Worm (Caenorhabditis elegans) whole organism, L4 larva: Measurements from ENCODE around the gene B0024.4.

Experiments
- D1046.2 ChIP-seq: fragments of 200-800 bp; sonication (Bioruptor generic); IDR thresholded peaks from 2 replicates; pipeline ENCODE4 v1.3.6; 2022; ENCODE audit warnings: missing genetic modification characterization, missing compliant biosample characterization
- Y48G9A.11 ChIP-seq: fragments of 200-800 bp; sonication (Bioruptor generic); IDR thresholded peaks from 2 replicates; pipeline ENCODE4 v1.3.6; 2022; ENCODE audit warnings: missing genetic modification reagents, missing genetic modification characterization, missing compliant biosample characterization
- aha-1 ChIP-seq: fragments of 150-350 bp; peaks from one replicate; lab custom pipeline; 2014; ENCODE audit warnings: missing biosample characterization, missing genetic modification characterization
- aly-2 ChIP-seq: sonication (generic microtip); optimal IDR thresholded peaks from 2 replicates; lab custom pipeline; 2018; ENCODE audit warnings: missing biosample characterization, missing genetic modification characterization
- ama-1 ChIP-seq: fragments of 150-350 bp; optimal IDR thresholded peaks from 2 replicates; lab custom pipeline; 2014; ENCODE audit warnings: inconsistent platforms, mixed read lengths
- arid-1 ChIP-seq: fragments of 200-800 bp; sonication (Bioruptor generic); conservative IDR thresholded peaks from 2 replicates; pipeline ENCODE4 v1.3.6; 2022; ENCODE audit warnings: missing genetic modification reagents, missing genetic modification characterization, missing compliant biosample characterization
- attf-4 ChIP-seq: sonication (generic microtip); optimal IDR thresholded peaks from 3 replicates; lab custom pipeline; 2017; ENCODE audit warnings: missing biosample characterization, missing genetic modification characterization
- ceh-32 ChIP-seq: sonication (generic microtip); optimal IDR thresholded peaks from 2 replicates; lab custom pipeline; 2016; ENCODE audit warnings: mild to moderate bottlenecking, missing genetic modification characterization, missing compliant biosample characterization; ENCODE audit not compliant: poor library complexity
- ceh-44 ChIP-seq: fragments of 200-800 bp; sonication (Bioruptor generic); IDR thresholded peaks from 2 replicates; pipeline ENCODE4 v1.3.6; 2022; ENCODE audit warnings: missing genetic modification reagents, missing genetic modification characterization, missing compliant biosample characterization
- daf-16 ChIP-seq, 3 experiments: sonication (generic microtip); optimal IDR thresholded peaks; 2 replicates each; lab custom pipeline; 2016 to 2017; ENCODE audit warnings: missing genetic modification characterization in 3 of 3, missing genetic modification reagents in 3 of 3, mild to moderate bottlenecking in 2 of 3, missing compliant biosample characterization in 2 of 3, missing biosample characterization in 1 of 3, moderate library complexity in 1 of 3
- dmd-8 ChIP-seq: fragments of 200-800 bp; sonication (Bioruptor generic); IDR thresholded peaks from 2 replicates; pipeline ENCODE4 v1.3.6; 2022; ENCODE audit warnings: missing genetic modification characterization, missing compliant biosample characterization
- dmd-9 ChIP-seq: fragments of 200-800 bp; sonication (Bioruptor generic); IDR thresholded peaks from 2 replicates; pipeline ENCODE4 v1.3.6; 2022; ENCODE audit warnings: missing genetic modification reagents, missing genetic modification characterization, missing compliant biosample characterization
- duxl-1 ChIP-seq: sonication (generic microtip); optimal IDR thresholded peaks from 2 replicates; lab custom pipeline; 2016; ENCODE audit warnings: mild to moderate bottlenecking, missing genetic modification characterization, moderate library complexity, missing compliant biosample characterization; ENCODE audit not compliant: poor library complexity
- dve-1 ChIP-seq: sonication (generic microtip); optimal IDR thresholded peaks from 2 replicates; lab custom pipeline; 2017; ENCODE audit warnings: antibody characterized with exemption, mild to moderate bottlenecking, missing genetic modification characterization, missing compliant biosample characterization; ENCODE audit not compliant: insufficient read depth
- gei-8 ChIP-seq: fragments of 200-800 bp; sonication (Bioruptor generic); optimal IDR thresholded peaks from 2 replicates; lab custom pipeline; 2018; ENCODE audit warnings: mild to moderate bottlenecking, missing genetic modification characterization, missing compliant biosample characterization
- hif-1 ChIP-seq, 2 experiments: sonication (generic microtip); optimal IDR thresholded peaks; 2 replicates each; lab custom pipeline; 2016 to 2017; ENCODE audit warnings: missing compliant biosample characterization in 2 of 2, missing genetic modification characterization in 2 of 2, missing genetic modification reagents in 2 of 2, missing genotype in 2 of 2, mild to moderate bottlenecking in 1 of 2
- hlh-11 ChIP-seq: fragments of 200-800 bp; sonication (Bioruptor generic); optimal IDR thresholded peaks from 2 replicates; lab custom pipeline; 2018; ENCODE audit warnings: mild to moderate bottlenecking, missing genetic modification characterization, missing compliant biosample characterization
- hlh-30 ChIP-seq: sonication (generic microtip); optimal IDR thresholded peaks from 2 replicates; lab custom pipeline; 2017; ENCODE audit warnings: antibody characterized with exemption, mild to moderate bottlenecking, missing genetic modification characterization, missing compliant biosample characterization; ENCODE audit not compliant: insufficient read depth
- hmg-1.1 ChIP-seq: fragments of 200-800 bp; sonication (Bioruptor generic); IDR thresholded peaks from 2 replicates; pipeline ENCODE4 v1.3.6; 2022; ENCODE audit warnings: missing genetic modification reagents, missing genetic modification characterization, missing compliant biosample characterization
- jun-1 ChIP-seq: fragments of 150-350 bp; optimal IDR thresholded peaks from 2 replicates; lab custom pipeline; 2014; ENCODE audit warnings: missing biosample characterization, missing genetic modification reagents, missing genetic modification characterization
- lin-1 ChIP-seq: fragments of 200-800 bp; sonication (Bioruptor generic); IDR thresholded peaks from 2 replicates; pipeline ENCODE4 v1.3.6; 2022; ENCODE audit warnings: missing genetic modification reagents, missing genetic modification characterization, missing compliant biosample characterization
- lsy-2 ChIP-seq, 2 experiments: fragments of 150-350 bp in 1 of 2; sonication (generic microtip) in 1 of 2; optimal IDR thresholded peaks; 2 replicates each; lab custom pipeline; 2014 to 2017; ENCODE audit warnings: missing biosample characterization in 2 of 2, missing genetic modification characterization in 2 of 2
- madf-9 ChIP-seq: fragments of 200-800 bp; sonication (Bioruptor generic); conservative IDR thresholded peaks from 2 replicates; pipeline ENCODE4 v1.3.6; 2022; ENCODE audit warnings: missing genetic modification reagents, missing genetic modification characterization, missing compliant biosample characterization
- mdl-1 ChIP-seq, 2 experiments: fragments of 150-350 bp in 1 of 2; sonication (generic microtip) in 1 of 2; optimal IDR thresholded peaks; 2 replicates each; lab custom pipeline; 2014 to 2017; ENCODE audit warnings: missing biosample characterization in 2 of 2, missing genetic modification characterization in 2 of 2
- mdt-29 ChIP-seq: fragments of 200-800 bp; sonication (Bioruptor generic); IDR thresholded peaks from 2 replicates; pipeline ENCODE4 v1.3.6; 2022; ENCODE audit warnings: missing genetic modification reagents, missing genetic modification characterization, missing compliant biosample characterization
- mxl-3 ChIP-seq: fragments of 200-800 bp; sonication (Bioruptor generic); optimal IDR thresholded peaks from 2 replicates; lab custom pipeline; 2018; ENCODE audit warnings: mild to moderate bottlenecking, missing genetic modification characterization, missing compliant biosample characterization
- nhr-237 ChIP-seq: sonication (generic microtip); optimal IDR thresholded peaks from 2 replicates; lab custom pipeline; 2017; ENCODE audit warnings: missing biosample characterization, missing genetic modification characterization
- nhr-28 ChIP-seq: fragments of 150-350 bp; optimal IDR thresholded peaks from 2 replicates; lab custom pipeline; 2014; ENCODE audit warnings: missing biosample characterization, missing genetic modification characterization
- nhr-41 ChIP-seq: fragments of 200-800 bp; sonication (Bioruptor generic); IDR thresholded peaks from 2 replicates; pipeline ENCODE4 v1.3.6; 2022; ENCODE audit warnings: missing genetic modification reagents, missing genetic modification characterization, missing compliant biosample characterization
- nhr-48 ChIP-seq: sonication (generic microtip); optimal IDR thresholded peaks from 2 replicates; lab custom pipeline; 2016; ENCODE audit warnings: mild to moderate bottlenecking, missing genetic modification characterization, missing compliant biosample characterization
- nhr-6 ChIP-seq: fragments of 150-350 bp; optimal IDR thresholded peaks from 2 replicates; lab custom pipeline; 2014; ENCODE audit warnings: missing biosample characterization, missing genetic modification characterization
- pqm-1 ChIP-seq: sonication (generic microtip); optimal IDR thresholded peaks from 2 replicates; lab custom pipeline; 2017; ENCODE audit warnings: missing biosample characterization, missing genetic modification characterization
- rbr-2 ChIP-seq: sonication (generic microtip); optimal IDR thresholded peaks from 2 replicates; lab custom pipeline; 2016; ENCODE audit warnings: missing genotype, missing genetic modification characterization, missing compliant biosample characterization
- saeg-2 ChIP-seq: fragments of 200-800 bp; sonication (Bioruptor generic); IDR thresholded peaks from 2 replicates; pipeline ENCODE4 v1.3.6; 2022; ENCODE audit warnings: missing genetic modification reagents, missing genetic modification characterization, missing compliant biosample characterization
- sdz-12 ChIP-seq: fragments of 200-800 bp; sonication (Bioruptor generic); optimal IDR thresholded peaks from 2 replicates; lab custom pipeline; 2018; ENCODE audit warnings: mild to moderate bottlenecking, missing genetic modification characterization, missing compliant biosample characterization
- snpc-4 ChIP-seq: fragments of 150-350 bp; optimal IDR thresholded peaks from 2 replicates; lab custom pipeline; 2014; ENCODE audit warnings: missing biosample characterization, missing genetic modification characterization
- unc-62 ChIP-seq, 3 experiments: fragments of 150-350 bp in 1 of 3; sonication (generic microtip); optimal IDR thresholded peaks in 2 of 3; peaks in 1 of 3; 1 replicate in 1 of 3; 2 replicates in 2 of 3; lab custom pipeline; 2014 to 2017; ENCODE audit warnings: missing biosample characterization in 3 of 3, missing genetic modification characterization in 3 of 3, missing genetic modification reagents in 3 of 3, missing genotype in 1 of 3
- zfp-2 ChIP-seq: sonication (generic microtip); optimal IDR thresholded peaks from 2 replicates; lab custom pipeline; 2016; ENCODE audit warnings: mild to moderate bottlenecking, missing genetic modification characterization, missing compliant biosample characterization

B0024.4 gene

DNA sequence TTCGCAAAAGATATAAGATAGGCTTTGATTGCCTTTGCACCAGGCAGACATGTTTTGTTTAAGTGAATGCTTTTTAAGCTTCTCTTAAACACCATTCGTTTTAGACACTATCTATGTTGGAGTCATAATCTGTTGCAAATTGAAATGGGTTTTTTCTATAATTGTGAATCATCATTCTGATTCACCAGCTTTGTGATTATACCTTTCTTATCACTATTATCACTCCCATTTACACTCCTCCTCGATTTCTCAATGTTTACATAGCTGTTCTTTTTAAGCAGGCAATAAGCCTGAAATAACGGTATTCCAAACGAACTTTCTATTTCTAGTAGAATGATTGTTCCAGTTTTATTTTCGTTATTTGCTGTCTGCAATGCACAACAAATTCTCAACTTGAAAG lies at the start of gene B0024.4:
Gene B0024.4 (plus strand): TSS at position 301 of the 400 bp plus-strand sequence.
- TF ChIP-seq pqm-1 (tag; lab: Kevin White, UChicago) (peak; percentile 15), dmd-9 (GFP tag; lab: Robert Waterston, UW) (no peak), unc-62 (GFP tag; optimal IDR thresholded peaks at IDR 0.05 in 1 of 2; lab: Kevin White, UChicago) (peak in 1 of 2 experiments; percentile 20), unc-62 (tag; optimal IDR thresholded peaks at IDR 0.05; lab: Kevin White, UChicago) (no peak), arid-1 (GFP tag; lab: Robert Waterston, UW) (no peak)
- TF ChIP-seq, all 104 proteins: peak for 2

DNA sequence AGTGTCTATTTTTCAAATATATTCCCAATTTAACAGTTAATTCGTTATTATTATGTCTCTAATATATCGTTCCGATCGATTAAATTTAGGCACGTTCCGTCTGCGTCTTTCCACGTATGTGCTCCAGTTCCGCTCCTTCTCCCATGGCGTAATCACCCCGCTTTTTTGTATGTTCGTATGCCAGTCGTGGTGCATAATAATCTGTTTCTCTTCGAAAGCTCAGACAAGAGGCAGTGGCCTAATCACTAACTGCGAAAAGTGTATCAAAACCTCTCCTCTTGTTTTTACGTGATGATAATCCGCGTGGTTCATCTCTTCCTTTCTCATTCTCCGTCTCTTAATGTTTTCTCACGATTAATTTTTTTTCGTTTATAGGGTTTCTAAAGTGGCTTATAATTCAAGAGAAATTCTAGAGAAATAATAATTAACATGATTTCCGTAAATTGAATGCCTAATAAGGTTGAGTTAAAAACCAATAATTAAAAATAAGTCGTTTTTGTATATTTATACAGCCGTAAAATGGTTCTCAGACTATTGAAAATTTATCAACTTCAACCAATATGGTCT lies 49.4 kb upstream of the B0024.4 start:
- TF ChIP-seq mdt-29 (GFP tag; lab: Robert Waterston, UW) (no peak), aly-2 (tag; lab: Kevin White, UChicago) (no peak), jun-1 (tag; lab: Kevin White, UChicago) (no peak), aha-1 (tag; lab: Kevin White, UChicago) (peak; percentile 56), saeg-2 (GFP tag; lab: Robert Waterston, UW) (no peak), ceh-44 (no peak), ama-1 (lab: Kevin White, UChicago) (peak; percentile 23), zfp-2 (tag; lab: Kevin White, UChicago) (no peak), lsy-2 (tag; optimal IDR thresholded peaks at IDR 0.05; lab: Kevin White, UChicago) (peak in 1 of 2 experiments; percentile 25), snpc-4 (no peak), attf-4 (tag; lab: Kevin White, UChicago) (no peak), hmg-1.1 (GFP tag; lab: Robert Waterston, UW) (no peak), duxl-1 (no peak), lin-1 (GFP tag; lab: Robert Waterston, UW) (no peak), ceh-32 (no peak), dve-1 (tag; lab: Kevin White, UChicago) (peak; percentile 6), dmd-8 (GFP tag; lab: Robert Waterston, UW) (no peak), sdz-12 (no peak), hlh-11 (no peak), mxl-3 (no peak), D1046.2 (GFP tag; lab: Robert Waterston, UW) (no peak), nhr-48 (tag; lab: Kevin White, UChicago) (no peak), nhr-28 (peak; percentile 13), hlh-30 (tag; lab: Kevin White, UChicago) (peak; percentile 51), unc-62 (GFP tag; optimal IDR thresholded peaks at IDR 0.05 in 1 of 2; lab: Kevin White, UChicago) (peak in 1 of 2 experiments; percentile 81), unc-62 (tag; optimal IDR thresholded peaks at IDR 0.05; lab: Kevin White, UChicago) (no peak), madf-9 (GFP tag; lab: Robert Waterston, UW) (no peak), nhr-6 (tag; lab: Kevin White, UChicago) (no peak), arid-1 (GFP tag; lab: Robert Waterston, UW) (no peak), mdl-1 (tag; optimal IDR thresholded peaks at IDR 0.05; lab: Kevin White, UChicago) (no peak), gei-8 (GFP tag; lab: Kevin White, UChicago) (no peak), Y48G9A.11 (no peak), hif-1 (tag; optimal IDR thresholded peaks at IDR 0.05; lab: Kevin White, UChicago) (no peak), nhr-41 (GFP tag; lab: Robert Waterston, UW) (no peak)

ce11 chrV:10248255-10248979 lies 48.8 kb upstream of the B0024.4 start, which contains the start of gene akt-1:
Gene akt-1 (plus strand): TSS chrV:10248905.
- TF ChIP-seq nhr-237 (tag; lab: Kevin White, UChicago) (no peak), rbr-2 (tag; lab: Kevin White, UChicago) (peak; percentile 12), daf-16 (GFP tag; optimal IDR thresholded peaks at IDR 0.05; lab: Kevin White, UChicago) (peak in 1 of 2 experiments; percentile 48), daf-16 (tag; optimal IDR thresholded peaks at IDR 0.05; lab: Kevin White, UChicago) (peak; percentile 77), aha-1 (tag; lab: Kevin White, UChicago) (peak; percentile 94), hlh-30 (tag; lab: Kevin White, UChicago) (peak; percentile 23), unc-62 (GFP tag; optimal IDR thresholded peaks at IDR 0.05 in 1 of 2; lab: Kevin White, UChicago) (peak in 1 of 2 experiments; percentile 99), unc-62 (tag; optimal IDR thresholded peaks at IDR 0.05; lab: Kevin White, UChicago) (no peak)
